Fruit fly (Drosophila melanogaster): ENCODE measurements around the gene CG9114.

The CG9114 gene

DNA sequence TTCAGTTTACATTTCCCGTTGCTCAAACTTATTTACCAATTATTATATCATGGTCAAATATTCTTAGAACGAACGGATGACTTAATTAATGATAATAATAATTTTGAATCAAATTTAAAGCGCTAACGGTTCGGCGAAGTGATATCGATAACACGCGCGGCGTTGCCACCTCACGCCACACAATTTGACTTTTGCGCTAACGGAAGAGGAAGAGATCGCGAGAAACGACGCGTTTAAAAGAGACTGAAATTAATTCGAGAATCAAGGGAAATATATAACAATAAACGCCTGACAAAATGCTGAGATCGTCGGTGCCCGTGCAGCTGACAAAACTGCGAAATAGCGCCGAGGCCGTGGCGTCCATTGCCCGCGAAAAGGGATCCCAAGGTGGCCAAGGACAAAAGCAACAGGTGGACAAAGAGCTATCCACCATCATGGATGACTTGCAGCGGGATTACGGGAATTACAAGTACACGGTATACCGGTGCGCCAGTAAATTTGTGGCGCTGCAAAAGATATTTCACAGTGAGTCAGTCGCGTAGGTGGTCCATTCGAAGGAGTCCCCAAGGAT, 4.7 kb downstream of the CG9114 start, which contains the start of gene dah:
Gene dah, plus strand, starts transcription at position 195 of the 571 bp plus-strand sequence.
- TF ChIP-seq CTCF (optimal IDR thresholded peaks at IDR 0.05) (no peak), CG8478 (optimal IDR thresholded peaks at IDR 0.05) (no peak)

DNA sequence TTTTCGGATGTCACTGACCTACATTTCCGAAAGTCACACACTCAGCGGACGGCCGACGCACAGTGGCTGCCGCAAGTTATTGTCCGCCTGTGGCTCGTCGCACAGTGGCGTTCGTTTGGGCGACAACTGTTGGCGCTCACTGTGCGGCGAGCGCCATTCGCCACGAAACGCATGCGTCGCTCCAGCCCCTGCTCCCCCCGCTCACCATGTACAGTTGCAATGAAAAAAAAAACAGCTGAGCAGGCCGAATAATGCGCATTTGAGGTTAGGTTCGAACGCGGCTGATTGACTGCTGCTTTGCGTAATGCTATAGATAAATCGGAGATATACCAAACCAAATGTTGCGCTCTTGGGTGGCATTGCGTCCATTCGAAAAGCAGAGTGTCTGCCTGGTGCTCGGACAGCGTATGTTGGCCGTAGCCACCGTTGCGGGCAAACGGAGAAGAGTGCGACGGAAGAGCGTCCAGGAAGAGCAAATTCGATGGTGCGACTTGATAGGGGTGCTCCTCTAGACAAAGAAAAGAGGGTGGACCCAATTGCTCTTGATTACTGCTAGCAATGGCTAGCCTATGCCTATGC, 9.6 kb downstream of the CG9114 start:
- TF ChIP-seq CTCF (optimal IDR thresholded peaks at IDR 0.05) (no peak), CG8478 (optimal IDR thresholded peaks at IDR 0.05) (no peak)

DNA sequence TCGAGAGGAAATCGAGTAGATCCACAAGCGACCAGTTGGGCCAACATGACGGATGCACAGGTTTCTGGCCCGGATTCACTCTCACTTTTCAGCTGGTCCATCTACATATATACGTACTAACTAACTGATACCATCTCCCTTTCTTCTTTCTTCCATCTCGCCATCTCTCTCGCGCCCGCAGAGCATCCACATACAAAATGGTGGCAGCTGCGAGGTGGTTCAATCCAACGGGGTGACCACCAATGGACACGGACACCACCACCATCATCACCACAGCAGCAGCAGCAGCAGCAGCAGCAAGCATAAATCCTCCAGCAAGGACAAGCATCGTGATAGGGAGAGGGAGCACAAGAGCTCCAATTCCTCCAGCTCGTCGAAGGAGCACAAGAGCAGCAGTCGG, 12.0 kb downstream of the CG9114 start:
- TF ChIP-seq CG8478 (optimal IDR thresholded peaks at IDR 0.05): no peak
- TF ChIP-seq CTCF (optimal IDR thresholded peaks at IDR 0.05): no peak

dm6 chrX:15320522-15320921, 12.4 kb downstream of the CG9114 start:
- TF ChIP-seq CTCF (optimal IDR thresholded peaks at IDR 0.05): no peak
- no peak for TF ChIP-seq CG8478 (optimal IDR thresholded peaks at IDR 0.05)

- TF ChIP-seq CG8478 (optimal IDR thresholded peaks at IDR 0.05) (no peak), CTCF (optimal IDR thresholded peaks at IDR 0.05) (peak in 1 of 2 experiments; percentile 30)
These were observed 13.1 kb downstream of the CG9114 start for dm6 chrX:15319699-15320482.

dm6 chrX:15319290-15319689, 13.7 kb downstream of the CG9114 start, which contains the start of gene Top1:
Gene Top1, plus strand, starts transcription at chrX:15319479.
- TF ChIP-seq CG8478 (optimal IDR thresholded peaks at IDR 0.05): no peak
- peak; percentile 34 to 47 for TF ChIP-seq CTCF (optimal IDR thresholded peaks at IDR 0.05)

DNA sequence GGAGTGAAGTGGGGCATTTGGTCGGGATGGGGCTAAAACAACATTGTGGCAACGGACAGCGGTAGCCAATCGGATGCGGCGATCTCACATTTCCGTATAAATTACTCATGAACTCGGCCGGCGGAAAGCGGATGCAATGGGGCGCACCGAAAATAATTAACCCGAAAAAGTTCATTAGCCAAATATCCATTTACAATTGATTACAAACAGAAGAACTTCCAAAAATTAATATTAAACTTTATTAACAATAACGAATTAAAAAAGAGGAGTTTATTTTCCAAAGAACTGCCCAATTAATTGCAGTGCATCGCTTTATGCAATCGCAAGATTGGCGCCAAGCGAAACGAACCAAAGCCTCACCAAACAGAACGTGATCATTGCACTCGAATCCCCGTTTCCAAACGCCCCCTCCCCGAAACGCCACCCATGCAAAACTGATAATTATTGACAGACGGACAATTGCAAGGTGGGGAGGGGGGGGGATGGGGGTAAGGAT, 19.1 kb downstream of the CG9114 start:
- no peak for TF ChIP-seq CG8478 (optimal IDR thresholded peaks at IDR 0.05)
- TF ChIP-seq CTCF (optimal IDR thresholded peaks at IDR 0.05): no peak

dm6 chrX:15313389-15313788, 19.6 kb downstream of the CG9114 start:
- TF ChIP-seq CTCF (optimal IDR thresholded peaks at IDR 0.05) (no peak), CG8478 (optimal IDR thresholded peaks at IDR 0.05) (no peak)

DNA sequence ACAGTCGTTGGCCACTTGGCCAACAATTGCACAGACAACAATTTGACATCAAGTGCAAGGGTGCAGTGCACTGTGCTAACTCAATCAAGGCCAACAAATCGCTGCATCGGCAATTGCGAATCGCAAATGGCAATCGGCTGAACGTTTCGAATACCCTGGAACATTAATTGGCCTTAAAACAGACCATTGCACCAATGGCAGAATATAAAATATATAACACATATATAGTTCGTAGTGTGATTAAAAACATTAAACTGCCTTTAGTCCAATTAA, 20.1 kb downstream of the CG9114 start:
- TF ChIP-seq CG8478 (optimal IDR thresholded peaks at IDR 0.05): no peak
- no peak for TF ChIP-seq CTCF (optimal IDR thresholded peaks at IDR 0.05)

DNA sequence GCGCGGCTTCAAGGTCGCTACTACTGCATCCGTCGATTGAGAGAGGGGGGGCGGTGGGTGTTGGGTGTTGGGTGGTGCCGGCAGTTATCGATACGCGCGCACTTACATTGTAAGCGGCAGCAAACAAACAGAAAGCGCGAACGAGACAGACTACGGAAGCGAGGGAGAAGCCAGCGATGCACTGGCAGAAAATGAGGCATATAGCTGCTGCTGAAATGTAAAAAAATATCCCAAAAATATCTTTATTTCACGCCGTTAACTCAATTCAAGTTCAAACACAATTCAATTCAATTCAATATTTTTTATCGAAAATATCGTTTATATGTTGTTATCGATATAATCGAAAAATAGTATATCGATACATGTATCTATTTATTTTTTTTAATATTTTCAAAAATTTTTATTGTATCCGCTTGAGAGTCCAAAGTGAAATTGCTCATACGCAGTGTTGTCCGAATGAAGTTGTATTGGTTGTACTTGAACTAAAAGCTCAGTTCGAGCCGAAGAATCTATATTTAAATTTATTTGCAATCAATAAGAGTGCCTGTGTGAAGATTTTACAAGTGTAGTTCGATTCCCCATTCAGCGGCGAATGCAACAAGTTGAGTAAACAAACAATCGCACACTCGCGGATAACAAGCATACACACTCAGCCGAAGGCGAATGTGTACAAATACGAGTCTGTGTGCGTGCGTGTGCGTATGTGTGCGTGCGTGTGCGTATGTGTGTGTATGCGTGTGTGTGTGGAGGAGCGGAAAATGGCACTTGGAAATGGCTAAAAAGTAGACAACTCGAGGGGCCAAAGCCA, 20.7 kb downstream of the CG9114 start:
- TF ChIP-seq CG8478 (optimal IDR thresholded peaks at IDR 0.05) (no peak), CTCF (optimal IDR thresholded peaks at IDR 0.05) (no peak)

DNA sequence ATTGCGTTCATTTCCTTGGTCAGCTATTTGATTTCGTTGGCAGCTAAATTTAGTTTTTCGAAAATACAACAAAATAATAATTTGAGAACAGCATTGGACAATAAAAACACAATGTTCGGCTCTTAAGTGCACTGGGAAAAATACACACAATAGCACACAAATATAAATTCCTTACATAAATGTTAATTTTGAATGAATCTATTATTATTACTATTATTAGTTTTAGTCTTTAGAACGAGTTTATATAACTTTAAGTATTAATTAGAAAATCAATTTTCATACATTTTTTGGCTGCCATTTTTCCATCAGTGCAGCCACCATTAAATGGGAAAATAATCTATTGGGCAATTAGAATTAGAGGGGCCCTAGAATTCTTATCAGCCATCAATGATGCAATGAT, 23.0 kb downstream of the CG9114 start:
- TF ChIP-seq CG8478 (optimal IDR thresholded peaks at IDR 0.05): no peak
- no peak for TF ChIP-seq CTCF (optimal IDR thresholded peaks at IDR 0.05)

DNA sequence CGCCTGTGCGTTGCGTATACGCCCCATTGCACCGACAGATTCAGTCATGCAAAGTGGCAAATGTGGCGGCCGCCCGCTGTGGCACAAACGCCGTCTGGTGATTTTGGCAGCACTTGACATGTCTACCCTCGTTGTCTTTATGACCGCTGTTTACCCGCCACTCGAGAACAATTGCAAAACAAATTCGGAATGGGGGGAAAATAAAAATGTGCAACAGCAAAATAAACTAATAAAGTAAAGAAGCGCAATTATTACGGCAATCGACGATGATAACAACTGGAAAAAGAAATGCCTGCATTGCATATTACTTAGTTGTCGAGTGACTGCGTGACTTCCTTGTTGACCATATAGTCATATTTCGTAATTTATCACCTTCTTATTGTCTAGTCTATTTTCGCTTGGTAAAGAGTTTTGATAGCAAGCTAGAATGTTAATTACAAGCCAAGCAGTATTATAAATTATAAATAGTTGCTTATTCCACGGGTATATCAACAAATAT, 24.4 kb downstream of the CG9114 start:
- TF ChIP-seq CG8478 (optimal IDR thresholded peaks at IDR 0.05) (no peak), CTCF (optimal IDR thresholded peaks at IDR 0.05) (no peak)

DNA sequence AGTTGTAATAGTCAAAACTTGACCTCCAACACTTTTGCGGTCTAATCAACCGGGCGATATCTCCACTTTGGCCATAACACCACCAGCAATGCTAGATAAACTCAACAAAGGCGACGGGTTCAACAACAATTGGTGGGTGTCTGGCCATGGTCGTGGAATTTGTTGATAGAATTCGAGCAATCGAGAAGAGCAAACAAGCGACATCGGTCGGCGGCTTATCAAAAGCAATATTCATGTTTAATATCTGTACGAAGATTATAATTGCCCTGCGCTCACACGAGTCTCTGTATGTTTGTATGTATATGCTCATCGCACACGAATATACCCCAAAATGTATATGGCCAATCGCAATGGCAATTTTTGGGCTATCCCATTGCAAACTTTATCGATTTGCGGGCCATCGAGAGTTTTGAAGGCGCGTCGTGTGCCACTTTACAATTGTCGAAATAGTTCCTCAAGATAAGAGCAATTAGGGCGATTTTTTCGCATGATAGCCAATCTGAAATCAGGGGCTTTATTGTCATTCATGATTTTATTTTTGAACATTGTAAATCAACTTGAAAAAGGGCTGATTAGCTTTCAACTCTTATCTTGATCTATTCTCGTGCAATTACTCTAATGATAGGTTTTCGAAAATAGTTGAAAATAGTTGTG, 25.3 kb downstream of the CG9114 start:
- no peak for TF ChIP-seq CTCF (optimal IDR thresholded peaks at IDR 0.05)

dm6 chrX:15305975-15306909, 26.7 kb downstream of the CG9114 start:
- TF ChIP-seq CG8478 (optimal IDR thresholded peaks at IDR 0.05): no peak
- no peak for TF ChIP-seq CTCF (optimal IDR thresholded peaks at IDR 0.05)
